Worm (Caenorhabditis elegans) whole organism, young adult: Measurements from ENCODE around the gene ccf-1.

Source experiments
- F37B4.10 ChIP-seq: fragments of 200-800 bp; sonication (Bioruptor generic); IDR thresholded peaks from 2 replicates; pipeline ENCODE4 v1.3.6; 2022; ENCODE audit warnings: missing genetic modification characterization, missing compliant biosample characterization
- F55B11.4 ChIP-seq: sonication (generic microtip); optimal IDR thresholded peaks from 2 replicates; lab custom pipeline; 2016; ENCODE audit warnings: missing compliant biosample characterization, missing genetic modification characterization, borderline replicate concordance; ENCODE audit not compliant: insufficient read depth
- T07F8.4 ChIP-seq: sonication (generic microtip); optimal IDR thresholded peaks from 2 replicates; lab custom pipeline; 2016; ENCODE audit warnings: mild to moderate bottlenecking, missing genetic modification characterization, moderate library complexity, missing compliant biosample characterization
- Y53F4B.3 ChIP-seq: fragments of 200-800 bp; sonication (Bioruptor generic); IDR thresholded peaks from 2 replicates; pipeline ENCODE4 v1.3.6; 2022; ENCODE audit warnings: missing genetic modification reagents, missing genetic modification characterization, missing compliant biosample characterization
- ama-1 ChIP-seq, 3 experiments: fragments of 150-350 bp in 1 of 3; sonication (generic microtip) in 2 of 3; optimal IDR thresholded peaks; 2 replicates each; lab custom pipeline; 2014 to 2018; ENCODE audit warnings: missing biosample characterization in 2 of 3, missing genetic modification characterization in 2 of 3, missing genetic modification reagents in 2 of 3
- ceh-79 ChIP-seq: sonication (generic microtip); optimal IDR thresholded peaks from 2 replicates; lab custom pipeline; 2017; ENCODE audit warnings: mild to moderate bottlenecking, missing genetic modification characterization, missing compliant biosample characterization
- efl-1 ChIP-seq: fragments of 150-350 bp; optimal IDR thresholded peaks from 2 replicates; lab custom pipeline; 2014; ENCODE audit warnings: missing biosample characterization, missing genetic modification reagents, missing genetic modification characterization
- nfyb-1 ChIP-seq: fragments of 200-800 bp; sonication (Bioruptor generic); IDR thresholded peaks from 2 replicates; pipeline ENCODE4 v1.3.6; 2022; ENCODE audit warnings: missing genetic modification reagents, missing genetic modification characterization, missing compliant biosample characterization
- ztf-18 ChIP-seq: sonication (generic microtip); optimal IDR thresholded peaks from 2 replicates; lab custom pipeline; 2016; ENCODE audit warnings: missing genotype, mild to moderate bottlenecking, missing genetic modification characterization, missing compliant biosample characterization
- ztf-6 ChIP-seq: fragments of 200-800 bp; sonication (Bioruptor generic); IDR thresholded peaks from 2 replicates; pipeline ENCODE4 v1.3.6; 2022; ENCODE audit warnings: missing genetic modification reagents, missing genetic modification characterization, missing compliant biosample characterization

ce11 chrIII:11870009-11870408 lies 50.0 kb downstream of the ccf-1 start:
- TF ChIP-seq ztf-6 (GFP tag; lab: Robert Waterston, UW): no peak
- no peak for TF ChIP-seq ceh-79 (tag; lab: Kevin White, UChicago)
- TF ChIP-seq F37B4.10 (GFP tag; lab: Robert Waterston, UW): no peak
- peak; percentile 74 for TF ChIP-seq nfyb-1 (GFP tag; lab: Robert Waterston, UW)
- TF ChIP-seq ztf-18: no peak
- no peak for TF ChIP-seq T07F8.4 (tag; lab: Kevin White, UChicago)
- no peak for TF ChIP-seq Y53F4B.3 (GFP tag; lab: Robert Waterston, UW)
- no peak for TF ChIP-seq efl-1 (GFP tag; lab: Kevin White, UChicago)
- TF ChIP-seq F55B11.4 (tag; lab: Kevin White, UChicago): no peak
- no peak for TF ChIP-seq ama-1 (optimal IDR thresholded peaks at IDR 0.05; lab: Kevin White, UChicago)
- no peak for TF ChIP-seq ama-1 (GFP tag; optimal IDR thresholded peaks at IDR 0.05; lab: Kevin White, UChicago)
